Worm (Caenorhabditis elegans) whole organism, mixed stage, embryonic: ENCODE measurements around the gene sel-1.

Experiments used
- bed-3 ChIP-seq: fragments of 200-800 bp; sonication (Bioruptor generic); optimal IDR thresholded peaks from 3 replicates; lab custom pipeline; 2018; ENCODE audit warnings: mild to moderate bottlenecking, missing genetic modification characterization, moderate library complexity, missing compliant biosample characterization
- blmp-1 ChIP-seq: fragments of 150-350 bp; optimal IDR thresholded peaks from 2 replicates; lab custom pipeline; 2014; ENCODE audit warnings: missing biosample characterization, missing genetic modification characterization
- ceh-39 ChIP-seq: fragments of 150-350 bp; optimal IDR thresholded peaks from 2 replicates; lab custom pipeline; 2014; ENCODE audit warnings: missing biosample characterization, missing genetic modification characterization
- ceh-43 ChIP-seq: fragments of 200-800 bp; sonication (Bioruptor generic); optimal IDR thresholded peaks from 2 replicates; lab custom pipeline; 2018; ENCODE audit warnings: mild to moderate bottlenecking, missing genetic modification characterization, moderate library complexity, missing compliant biosample characterization
- ces-1 ChIP-seq: fragments of 150-350 bp; optimal IDR thresholded peaks from 2 replicates; lab custom pipeline; 2014; ENCODE audit warnings: missing biosample characterization, missing genetic modification reagents, missing genetic modification characterization
- cnd-1 ChIP-seq: fragments of 200-800 bp; sonication (Bioruptor generic); optimal IDR thresholded peaks from 2 replicates; lab custom pipeline; 2018; ENCODE audit warnings: mild to moderate bottlenecking, missing genetic modification characterization, missing compliant biosample characterization
- drap-1 ChIP-seq: fragments of 200-800 bp; sonication (Bioruptor generic); optimal IDR thresholded peaks from 3 replicates; lab custom pipeline; 2018; ENCODE audit warnings: mild to moderate bottlenecking, missing genetic modification characterization, missing compliant biosample characterization
- elt-1 ChIP-seq: sonication (generic microtip); optimal IDR thresholded peaks from 2 replicates; lab custom pipeline; 2017; ENCODE audit warnings: missing genetic modification characterization, mild to moderate bottlenecking, missing compliant biosample characterization, antibody characterized with exemption, moderate library complexity, borderline replicate concordance; ENCODE audit not compliant: insufficient read depth
- elt-3 ChIP-seq: fragments of 150-350 bp; optimal IDR thresholded peaks from 2 replicates; lab custom pipeline; 2014; ENCODE audit warnings: missing biosample characterization, missing genetic modification characterization
- flh-1 ChIP-seq: fragments of 200-800 bp; sonication (Bioruptor generic); optimal IDR thresholded peaks from 2 replicates; lab custom pipeline; 2018; ENCODE audit warnings: mild to moderate bottlenecking, missing genetic modification characterization, moderate library complexity, missing compliant biosample characterization
- ham-2 ChIP-seq: fragments of 200-800 bp; sonication (Bioruptor generic); optimal IDR thresholded peaks from 2 replicates; lab custom pipeline; 2018; ENCODE audit warnings: mild to moderate bottlenecking, missing genetic modification characterization, missing compliant biosample characterization
- hlh-1 ChIP-seq: fragments of 150-350 bp; optimal IDR thresholded peaks from 2 replicates; lab custom pipeline; 2014; ENCODE audit warnings: missing biosample characterization, missing genetic modification reagents, missing genetic modification characterization
- lin-13 ChIP-seq: fragments of 150-350 bp; optimal IDR thresholded peaks from 2 replicates; lab custom pipeline; 2014; ENCODE audit warnings: missing biosample characterization, missing genetic modification characterization
- lin-32 ChIP-seq: fragments of 200-800 bp; sonication (Bioruptor generic); optimal IDR thresholded peaks from 2 replicates; lab custom pipeline; 2018; ENCODE audit warnings: mild to moderate bottlenecking, missing genetic modification characterization, missing compliant biosample characterization
- lsy-2 ChIP-seq: fragments of 150-350 bp; optimal IDR thresholded peaks from 2 replicates; lab custom pipeline; 2014; ENCODE audit warnings: missing biosample characterization, missing genetic modification characterization
- mab-5 ChIP-seq: fragments of 150-350 bp; optimal IDR thresholded peaks from 2 replicates; lab custom pipeline; 2014; ENCODE audit warnings: missing biosample characterization, missing genetic modification characterization
- mep-1 ChIP-seq: fragments of 150-350 bp; optimal IDR thresholded peaks from 2 replicates; lab custom pipeline; 2017; ENCODE audit warnings: missing biosample characterization, missing genetic modification reagents, missing genetic modification characterization, inconsistent platforms
- mls-2 ChIP-seq: sonication (generic microtip); optimal IDR thresholded peaks from 2 replicates; lab custom pipeline; 2016; ENCODE audit warnings: mild to moderate bottlenecking, missing genetic modification characterization, moderate library complexity, missing compliant biosample characterization
- nhr-12 ChIP-seq: fragments of 150-350 bp; optimal IDR thresholded peaks from 2 replicates; lab custom pipeline; 2014; ENCODE audit warnings: missing biosample characterization, missing genetic modification characterization
- nhr-2 ChIP-seq: fragments of 150-350 bp; optimal IDR thresholded peaks from 2 replicates; lab custom pipeline; 2014; ENCODE audit warnings: missing biosample characterization, missing genetic modification characterization
- nhr-28 ChIP-seq: fragments of 150-350 bp; optimal IDR thresholded peaks from 2 replicates; lab custom pipeline; 2014; ENCODE audit warnings: missing biosample characterization, missing genetic modification characterization
- nhr-76 ChIP-seq: sonication (generic microtip); optimal IDR thresholded peaks from 2 replicates; lab custom pipeline; 2017; ENCODE audit warnings: missing biosample characterization, missing genetic modification characterization
- pha-4 ChIP-seq: fragments of 150-350 bp; optimal IDR thresholded peaks from 2 replicates; lab custom pipeline; 2018; ENCODE audit warnings: missing biosample characterization, missing genetic modification reagents, missing genetic modification characterization
- snpc-4 ChIP-seq: fragments of 150-350 bp; optimal IDR thresholded peaks from 2 replicates; lab custom pipeline; 2014; ENCODE audit warnings: missing biosample characterization, missing genetic modification characterization
- unc-120 ChIP-seq: sonication (generic microtip); optimal IDR thresholded peaks from 2 replicates; lab custom pipeline; 2017; ENCODE audit warnings: missing genetic modification characterization, missing compliant biosample characterization; ENCODE audit not compliant: poor library complexity, severe bottlenecking
- unc-39 ChIP-seq: fragments of 150-350 bp; optimal IDR thresholded peaks from 2 replicates; lab custom pipeline; 2014; ENCODE audit warnings: missing biosample characterization, missing genetic modification characterization
- unc-62 ChIP-seq: fragments of 150-350 bp; optimal IDR thresholded peaks from 2 replicates; lab custom pipeline; 2014; ENCODE audit warnings: missing biosample characterization, missing genetic modification reagents, missing genetic modification characterization
- ztf-11 ChIP-seq: fragments of 150-350 bp; optimal IDR thresholded peaks from 2 replicates; lab custom pipeline; 2014; ENCODE audit warnings: missing biosample characterization, missing genetic modification characterization

sel-1 gene

ce11 chrV:12551638-12552478, 8.7 kb upstream of the sel-1 start:
- TF ChIP-seq pha-4 (tag; lab: Kevin White, UChicago) (no peak), elt-3 (tag; lab: Kevin White, UChicago) (no peak), ces-1 (GFP tag; lab: Kevin White, UChicago) (no peak), nhr-28 (tag; lab: Kevin White, UChicago) (no peak), cnd-1 (no peak), hlh-1 (no peak), ztf-11 (tag; lab: Kevin White, UChicago) (no peak), nhr-12 (no peak), bed-3 (GFP tag; lab: Kevin White, UChicago) (no peak), snpc-4 (tag; lab: Kevin White, UChicago) (no peak)

ce11 chrV:12552671-12553212, 7.8 kb upstream of the sel-1 start, which contains the start of gene F45D3.4:
Gene F45D3.4 (minus strand): TSS chrV:12553191.
- TF ChIP-seq nhr-76 (tag; lab: Kevin White, UChicago) (no peak), unc-62 (no peak), ceh-43 (GFP tag; lab: Kevin White, UChicago) (no peak), nhr-12 (no peak), lin-32 (GFP tag; lab: Kevin White, UChicago) (no peak)

ce11 chrV:12553286-12553725, 7.2 kb upstream of the sel-1 start:
- no peak for TF ChIP-seq pha-4 (tag; lab: Kevin White, UChicago)
- peak; percentile 35 for TF ChIP-seq ham-2 (GFP tag; lab: Kevin White, UChicago)
- no peak for TF ChIP-seq bed-3 (GFP tag; lab: Kevin White, UChicago)
- TF ChIP-seq nhr-12, result no peak
- TF ChIP-seq elt-1 (tag; lab: Kevin White, UChicago), result peak; percentile 81
- peak; percentile 92 for TF ChIP-seq elt-3 (tag; lab: Kevin White, UChicago)
- TF ChIP-seq unc-62, result no peak

- TF ChIP-seq bed-3 (GFP tag; lab: Kevin White, UChicago) (no peak), nhr-12 (no peak), mls-2 (tag; lab: Kevin White, UChicago) (no peak), lsy-2 (tag; lab: Kevin White, UChicago) (no peak)
These were observed 6.1 kb upstream of the sel-1 start for ce11 chrV:12554172-12555031.

ce11 chrV:12555872-12556271, 4.7 kb upstream of the sel-1 start:
- no peak for TF ChIP-seq ham-2 (GFP tag; lab: Kevin White, UChicago)
- no peak for TF ChIP-seq cnd-1
- no peak for TF ChIP-seq hlh-1
- no peak for TF ChIP-seq ztf-11 (tag; lab: Kevin White, UChicago)
- no peak for TF ChIP-seq mep-1 (tag; lab: Kevin White, UChicago)
- no peak for TF ChIP-seq nhr-76 (tag; lab: Kevin White, UChicago)
- TF ChIP-seq nhr-12, result no peak
- no peak for TF ChIP-seq snpc-4 (tag; lab: Kevin White, UChicago)
- no peak for TF ChIP-seq pha-4 (tag; lab: Kevin White, UChicago)
- no peak for TF ChIP-seq blmp-1
- TF ChIP-seq nhr-28 (tag; lab: Kevin White, UChicago), result no peak
- no peak for TF ChIP-seq flh-1 (GFP tag; lab: Kevin White, UChicago)
- TF ChIP-seq drap-1, result no peak
- no peak for TF ChIP-seq elt-3 (tag; lab: Kevin White, UChicago)
- TF ChIP-seq lin-13 (tag; lab: Kevin White, UChicago), result no peak
- TF ChIP-seq mls-2 (tag; lab: Kevin White, UChicago), result no peak
- TF ChIP-seq, all 35 proteins: peak for 0

- TF ChIP-seq mab-5 (tag; lab: Kevin White, UChicago) (no peak), lsy-2 (tag; lab: Kevin White, UChicago) (no peak), flh-1 (GFP tag; lab: Kevin White, UChicago) (no peak), nhr-2 (tag; lab: Kevin White, UChicago) (no peak), lin-32 (GFP tag; lab: Kevin White, UChicago) (no peak), nhr-28 (tag; lab: Kevin White, UChicago) (no peak), hlh-1 (no peak), elt-3 (tag; lab: Kevin White, UChicago) (no peak), unc-39 (tag; lab: Kevin White, UChicago) (no peak), cnd-1 (no peak), ceh-39 (no peak), mep-1 (tag; lab: Kevin White, UChicago) (no peak), unc-120 (no peak)
- TF ChIP-seq, all 35 proteins: peak for 0
These were observed 3.6 kb upstream of the sel-1 start for ce11 chrV:12556904-12557303.
